Fruit fly (Drosophila melanogaster): Measurements from ENCODE around the gene Dci.

Gene Dci

DNA sequence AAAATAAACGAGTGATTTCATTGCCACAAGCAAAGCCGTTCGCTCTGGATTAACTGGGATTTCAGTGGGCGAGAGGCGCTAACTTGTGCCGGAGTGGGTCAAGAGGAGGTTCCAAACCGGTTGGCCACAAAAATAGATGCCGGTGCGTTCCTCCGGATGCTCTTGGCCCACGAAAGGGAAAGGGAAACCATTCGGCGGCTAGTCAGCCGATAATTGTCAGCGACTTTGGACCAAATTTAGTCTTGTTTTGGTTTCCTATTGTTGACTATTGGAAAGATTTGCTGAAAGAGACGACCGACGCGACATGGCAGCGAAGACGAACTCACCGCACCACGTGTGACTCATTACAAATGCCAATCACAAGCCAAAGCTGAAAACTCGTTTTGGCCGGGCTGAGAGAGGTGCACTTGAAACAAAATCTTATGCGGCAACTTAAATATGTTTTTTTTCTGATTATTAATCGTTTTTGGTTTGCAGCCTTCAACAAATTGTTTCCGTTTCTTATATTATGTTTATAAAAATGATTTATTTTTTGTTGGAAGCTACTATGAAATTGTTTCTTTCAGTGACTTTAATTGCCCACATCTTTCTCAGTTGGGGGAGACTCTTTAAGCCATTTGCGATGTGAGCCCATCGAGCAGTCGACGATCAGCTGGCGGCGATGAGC is 44.3 kb downstream of the Dci start, which contains the start of gene CG34056 (continued):
- TF ChIP-seq slbo (GFP tag; IDR thresholded peaks at IDR 0.05): peak; percentile 90
- peak; percentile 79 for TF ChIP-seq ro (GFP tag; IDR thresholded peaks at IDR 0.05)
- peak; percentile 77 for TF ChIP-seq dan (GFP tag; IDR thresholded peaks at IDR 0.05)
- peak; percentile 96 for TF ChIP-seq CG7372 (GFP tag; IDR thresholded peaks at IDR 0.05)
- peak; percentile 19 for TF ChIP-seq CG33557 (GFP tag; optimal IDR thresholded peaks at IDR 0.05)
- TF ChIP-seq CG16863 (GFP tag; optimal IDR thresholded peaks at IDR 0.05): peak; percentile 73
- peak; percentile 83 for TF ChIP-seq croc (GFP tag; conservative IDR thresholded peaks at IDR 0.05)
- TF ChIP-seq CG3995 (GFP tag; optimal IDR thresholded peaks at IDR 0.05): peak; percentile 68
- TF ChIP-seq caup (GFP tag; optimal IDR thresholded peaks at IDR 0.05; ENCODE audit: severe bottlenecking): peak; percentile 88
- no peak for TF ChIP-seq CG34224 (GFP tag; IDR thresholded peaks at IDR 0.05; ENCODE audit: partially characterized antibody)
- TF ChIP-seq Aef1 (GFP tag; IDR thresholded peaks at IDR 0.05): peak; percentile 95
- TF ChIP-seq CG4820 (GFP tag; optimal IDR thresholded peaks at IDR 0.05): peak; percentile 94
- TF ChIP-seq CG32767 (GFP tag; IDR thresholded peaks at IDR 0.05): peak; percentile 89
- no peak for TF ChIP-seq pfk (GFP tag; optimal IDR thresholded peaks at IDR 0.05)
- TF ChIP-seq sisA (GFP tag; IDR thresholded peaks at IDR 0.05): peak; percentile 93
- peak; percentile 95 for TF ChIP-seq NFAT (GFP tag; IDR thresholded peaks at IDR 0.05)
- TF ChIP-seq Tbp (GFP tag; optimal IDR thresholded peaks at IDR 0.05): no peak
- peak; percentile 72 for TF ChIP-seq CG17568 (GFP tag; optimal IDR thresholded peaks at IDR 0.05)
- peak; percentile 69 for TF ChIP-seq pb (GFP tag; optimal IDR thresholded peaks at IDR 0.05)
- peak; percentile 98 for TF ChIP-seq nerfin-1 (tag; optimal IDR thresholded peaks at IDR 0.05)
- peak; percentile 96 for TF ChIP-seq corto (GFP tag; optimal IDR thresholded peaks at IDR 0.05)
- TF ChIP-seq CG4617 (GFP tag; optimal IDR thresholded peaks at IDR 0.05; ENCODE audit: borderline replicate concordance): peak; percentile 49
- TF ChIP-seq ci (GFP tag; IDR thresholded peaks at IDR 0.05): peak; percentile 98
- peak; percentile 39 for TF ChIP-seq CG7786 (GFP tag; optimal IDR thresholded peaks at IDR 0.05)
- peak; percentile 92 for TF ChIP-seq CG1024 (GFP tag; IDR thresholded peaks at IDR 0.05)
- peak; percentile 49 for TF ChIP-seq Sry-β (GFP tag; optimal IDR thresholded peaks at IDR 0.05)
- peak; percentile 89 for TF ChIP-seq pum (GFP tag; optimal IDR thresholded peaks at IDR 0.05)
- TF ChIP-seq CrebB (tag; optimal IDR thresholded peaks at IDR 0.05): peak; percentile 78
- TF ChIP-seq phol (tag; optimal IDR thresholded peaks at IDR 0.05): peak; percentile 93
- TF ChIP-seq Jarid2 (GFP tag; optimal IDR thresholded peaks at IDR 0.05): peak; percentile 65
- TF ChIP-seq CG14710 (tag; optimal IDR thresholded peaks at IDR 0.05): peak; percentile 89
- TF ChIP-seq Chrac-16 (GFP tag; optimal IDR thresholded peaks at IDR 0.05): peak; percentile 75
- peak; percentile 75 for TF ChIP-seq zfh2 (GFP tag; optimal IDR thresholded peaks at IDR 0.05)
- TF ChIP-seq CG15514 (GFP tag; optimal IDR thresholded peaks at IDR 0.05): peak; percentile 84
- TF ChIP-seq CG2712 (tag; optimal IDR thresholded peaks at IDR 0.05): peak; percentile 95
- peak; percentile 84 for TF ChIP-seq lilli (GFP tag; optimal IDR thresholded peaks at IDR 0.05)
- TF ChIP-seq Myb (GFP tag; optimal IDR thresholded peaks at IDR 0.05): peak; percentile 45
- peak; percentile 87 for TF ChIP-seq CG4404 (GFP tag; IDR thresholded peaks at IDR 0.05)
- TF ChIP-seq Camta (GFP tag; optimal IDR thresholded peaks at IDR 0.05): peak; percentile 91
- peak; percentile 89 for TF ChIP-seq CG9215 (GFP tag; IDR thresholded peaks at IDR 0.05)
- peak; percentile 91 for TF ChIP-seq CG14667 (GFP tag; IDR thresholded peaks at IDR 0.05)
- peak; percentile 71 for TF ChIP-seq vfl (GFP tag; optimal IDR thresholded peaks at IDR 0.05)
- peak; percentile 83 for TF ChIP-seq Fer2 (tag; optimal IDR thresholded peaks at IDR 0.05)
- TF ChIP-seq Dip3 (GFP tag; optimal IDR thresholded peaks at IDR 0.05): peak; percentile 75
- peak; percentile 94 for TF ChIP-seq so (GFP tag; IDR thresholded peaks at IDR 0.05)
- TF ChIP-seq CG1602 (GFP tag; optimal IDR thresholded peaks at IDR 0.05): peak; percentile 80
- TF ChIP-seq tio (GFP tag; optimal IDR thresholded peaks at IDR 0.05): peak; percentile 68
- peak; percentile 55 for TF ChIP-seq jumu (GFP tag; optimal IDR thresholded peaks at IDR 0.05)
- TF ChIP-seq Sox102F (GFP tag; optimal IDR thresholded peaks at IDR 0.05): peak; percentile 93
- peak; percentile 64 for TF ChIP-seq CG34376 (GFP tag; optimal IDR thresholded peaks at IDR 0.05)

All from whole organism, embryonic.